Worm (Caenorhabditis elegans) whole organism, L4 larva: ENCODE data around the gene latd-1.

Source experiments
- F10B5.3 ChIP-seq: sonication (generic microtip); optimal IDR thresholded peaks from 2 replicates; lab custom pipeline; 2016; ENCODE audit warnings: mild to moderate bottlenecking, missing genetic modification characterization, missing compliant biosample characterization
- F26F4.8 ChIP-seq: fragments of 200-800 bp; sonication (Bioruptor generic); conservative IDR thresholded peaks from 2 replicates; pipeline ENCODE4 v1.3.6; 2022; ENCODE audit warnings: missing genetic modification characterization, missing compliant biosample characterization
- F49E8.2 ChIP-seq: sonication (generic microtip); optimal IDR thresholded peaks from 2 replicates; lab custom pipeline; 2016; ENCODE audit warnings: missing compliant biosample characterization, mild to moderate bottlenecking, missing genetic modification characterization, borderline replicate concordance
- R02D3.7 ChIP-seq: fragments of 150-350 bp; sonication (generic microtip); optimal IDR thresholded peaks from 3 replicates; lab custom pipeline; 2014; ENCODE audit warnings: missing biosample characterization, missing genetic modification characterization
- T20F7.1 ChIP-seq: fragments of 200-800 bp; sonication (Bioruptor generic); optimal IDR thresholded peaks from 2 replicates; lab custom pipeline; 2018; ENCODE audit warnings: mild to moderate bottlenecking, missing genetic modification characterization, missing compliant biosample characterization
- Y105C5A.15 ChIP-seq: fragments of 200-800 bp; sonication (Bioruptor generic); IDR thresholded peaks from 2 replicates; pipeline ENCODE4 v1.3.6; 2022; ENCODE audit warnings: missing genetic modification characterization, missing compliant biosample characterization
- Y48G9A.11 ChIP-seq: fragments of 200-800 bp; sonication (Bioruptor generic); IDR thresholded peaks from 2 replicates; pipeline ENCODE4 v1.3.6; 2022; ENCODE audit warnings: missing genetic modification reagents, missing genetic modification characterization, missing compliant biosample characterization
- aha-1 ChIP-seq: fragments of 150-350 bp; peaks from one replicate; lab custom pipeline; 2014; ENCODE audit warnings: missing biosample characterization, missing genetic modification characterization
- ama-1 ChIP-seq: fragments of 150-350 bp; optimal IDR thresholded peaks from 2 replicates; lab custom pipeline; 2014; ENCODE audit warnings: inconsistent platforms, mixed read lengths
- ceh-20 ChIP-seq: fragments of 200-800 bp; sonication (Bioruptor generic); IDR thresholded peaks from 2 replicates; pipeline ENCODE4 v1.3.6; 2022; ENCODE audit warnings: missing genetic modification reagents, missing genetic modification characterization, missing compliant biosample characterization
- ceh-28 ChIP-seq: fragments of 150-350 bp; optimal IDR thresholded peaks from 2 replicates; lab custom pipeline; 2014; ENCODE audit warnings: missing biosample characterization, missing genetic modification reagents, missing genetic modification characterization
- ceh-32 ChIP-seq: sonication (generic microtip); optimal IDR thresholded peaks from 2 replicates; lab custom pipeline; 2016; ENCODE audit warnings: mild to moderate bottlenecking, missing genetic modification characterization, missing compliant biosample characterization; ENCODE audit not compliant: poor library complexity
- ceh-44 ChIP-seq: fragments of 200-800 bp; sonication (Bioruptor generic); IDR thresholded peaks from 2 replicates; pipeline ENCODE4 v1.3.6; 2022; ENCODE audit warnings: missing genetic modification reagents, missing genetic modification characterization, missing compliant biosample characterization
- ctbp-1 ChIP-seq: fragments of 200-800 bp; sonication (Bioruptor generic); IDR thresholded peaks from 2 replicates; pipeline ENCODE4 v1.3.6; 2022; ENCODE audit warnings: missing genetic modification reagents, missing genetic modification characterization, missing compliant biosample characterization
- daf-12 ChIP-seq: fragments of 150-350 bp; optimal IDR thresholded peaks from 2 replicates; lab custom pipeline; 2014; ENCODE audit warnings: missing biosample characterization, missing genetic modification reagents, missing genetic modification characterization
- daf-16 ChIP-seq, 3 experiments: sonication (generic microtip); optimal IDR thresholded peaks; 2 replicates each; lab custom pipeline; 2016 to 2017; ENCODE audit warnings: missing genetic modification characterization in 3 of 3, missing genetic modification reagents in 3 of 3, mild to moderate bottlenecking in 2 of 3, missing compliant biosample characterization in 2 of 3, missing biosample characterization in 1 of 3, moderate library complexity in 1 of 3
- daf-19 ChIP-seq: fragments of 200-800 bp; sonication (Bioruptor generic); conservative IDR thresholded peaks from 2 replicates; pipeline ENCODE4 v1.3.6; 2022; ENCODE audit warnings: missing genetic modification characterization, missing compliant biosample characterization
- daf-8 ChIP-seq: fragments of 200-800 bp; sonication (Bioruptor generic); IDR thresholded peaks from 2 replicates; pipeline ENCODE4 v1.3.6; 2022; ENCODE audit warnings: missing genetic modification characterization, missing compliant biosample characterization
- dmd-6 ChIP-seq: fragments of 200-800 bp; sonication (Bioruptor generic); IDR thresholded peaks from 2 replicates; pipeline ENCODE4 v1.3.6; 2022; ENCODE audit warnings: missing genetic modification reagents, missing genetic modification characterization, missing compliant biosample characterization
- dmd-9 ChIP-seq: fragments of 200-800 bp; sonication (Bioruptor generic); IDR thresholded peaks from 2 replicates; pipeline ENCODE4 v1.3.6; 2022; ENCODE audit warnings: missing genetic modification reagents, missing genetic modification characterization, missing compliant biosample characterization
- dpl-1 ChIP-seq: fragments of 150-350 bp; optimal IDR thresholded peaks from 2 replicates; lab custom pipeline; 2014; ENCODE audit warnings: missing biosample characterization, missing genetic modification reagents, missing genetic modification characterization
- duxl-1 ChIP-seq: sonication (generic microtip); optimal IDR thresholded peaks from 2 replicates; lab custom pipeline; 2016; ENCODE audit warnings: mild to moderate bottlenecking, missing genetic modification characterization, moderate library complexity, missing compliant biosample characterization; ENCODE audit not compliant: poor library complexity
- dve-1 ChIP-seq: sonication (generic microtip); optimal IDR thresholded peaks from 2 replicates; lab custom pipeline; 2017; ENCODE audit warnings: antibody characterized with exemption, mild to moderate bottlenecking, missing genetic modification characterization, missing compliant biosample characterization; ENCODE audit not compliant: insufficient read depth
- egl-43 ChIP-seq: fragments of 200-800 bp; sonication (Bioruptor generic); IDR thresholded peaks from 2 replicates; pipeline ENCODE4 v1.3.6; 2022; ENCODE audit warnings: missing genetic modification reagents, missing genetic modification characterization, missing compliant biosample characterization
- fos-1 ChIP-seq: fragments of 150-350 bp; optimal IDR thresholded peaks from 2 replicates; lab custom pipeline; 2014; ENCODE audit warnings: missing biosample characterization, missing genetic modification characterization
- gei-8 ChIP-seq: fragments of 200-800 bp; sonication (Bioruptor generic); optimal IDR thresholded peaks from 2 replicates; lab custom pipeline; 2018; ENCODE audit warnings: mild to moderate bottlenecking, missing genetic modification characterization, missing compliant biosample characterization
- hif-1 ChIP-seq, 2 experiments: sonication (generic microtip); optimal IDR thresholded peaks; 2 replicates each; lab custom pipeline; 2016 to 2017; ENCODE audit warnings: missing compliant biosample characterization in 2 of 2, missing genetic modification characterization in 2 of 2, missing genetic modification reagents in 2 of 2, missing genotype in 2 of 2, mild to moderate bottlenecking in 1 of 2
- hlh-11 ChIP-seq: fragments of 200-800 bp; sonication (Bioruptor generic); optimal IDR thresholded peaks from 2 replicates; lab custom pipeline; 2018; ENCODE audit warnings: mild to moderate bottlenecking, missing genetic modification characterization, missing compliant biosample characterization
- hlh-30 ChIP-seq: sonication (generic microtip); optimal IDR thresholded peaks from 2 replicates; lab custom pipeline; 2017; ENCODE audit warnings: antibody characterized with exemption, mild to moderate bottlenecking, missing genetic modification characterization, missing compliant biosample characterization; ENCODE audit not compliant: insufficient read depth
- hmg-1.1 ChIP-seq: fragments of 200-800 bp; sonication (Bioruptor generic); IDR thresholded peaks from 2 replicates; pipeline ENCODE4 v1.3.6; 2022; ENCODE audit warnings: missing genetic modification reagents, missing genetic modification characterization, missing compliant biosample characterization
- lin-1 ChIP-seq: fragments of 200-800 bp; sonication (Bioruptor generic); IDR thresholded peaks from 2 replicates; pipeline ENCODE4 v1.3.6; 2022; ENCODE audit warnings: missing genetic modification reagents, missing genetic modification characterization, missing compliant biosample characterization
- lin-13 ChIP-seq: fragments of 150-350 bp; optimal IDR thresholded peaks from 2 replicates; lab custom pipeline; 2014; ENCODE audit warnings: missing biosample characterization, missing genetic modification reagents, missing genetic modification characterization
- lin-15B ChIP-seq: fragments of 150-350 bp; sonication (generic microtip); optimal IDR thresholded peaks from 3 replicates; lab custom pipeline; 2014; ENCODE audit warnings: missing biosample characterization, missing genetic modification characterization
- lin-29 ChIP-seq: fragments of 200-800 bp; sonication (Bioruptor generic); IDR thresholded peaks from 2 replicates; pipeline ENCODE4 v1.3.6; 2022; ENCODE audit warnings: missing genetic modification reagents, missing genetic modification characterization, missing compliant biosample characterization
- lin-38 ChIP-seq: fragments of 200-800 bp; sonication (Bioruptor generic); IDR thresholded peaks from 2 replicates; pipeline ENCODE4 v1.3.6; 2022; ENCODE audit warnings: missing genetic modification reagents, missing genetic modification characterization, missing compliant biosample characterization
- madf-5 ChIP-seq, 2 experiments: fragments of 200-800 bp; sonication (Bioruptor generic); IDR thresholded peaks; 2 replicates each; pipeline ENCODE4 v1.3.6; 2022; ENCODE audit warnings: missing compliant biosample characterization in 2 of 2, missing genetic modification characterization in 2 of 2
- mxl-3 ChIP-seq: fragments of 200-800 bp; sonication (Bioruptor generic); optimal IDR thresholded peaks from 2 replicates; lab custom pipeline; 2018; ENCODE audit warnings: mild to moderate bottlenecking, missing genetic modification characterization, missing compliant biosample characterization
- nhr-102 ChIP-seq: sonication (generic microtip); optimal IDR thresholded peaks from 2 replicates; lab custom pipeline; 2016; ENCODE audit warnings: mild to moderate bottlenecking, missing genetic modification characterization, moderate library complexity, missing compliant biosample characterization
- nhr-237 ChIP-seq: sonication (generic microtip); optimal IDR thresholded peaks from 2 replicates; lab custom pipeline; 2017; ENCODE audit warnings: missing biosample characterization, missing genetic modification characterization
- nhr-28 ChIP-seq: fragments of 150-350 bp; optimal IDR thresholded peaks from 2 replicates; lab custom pipeline; 2014; ENCODE audit warnings: missing biosample characterization, missing genetic modification characterization
- nhr-48 ChIP-seq: sonication (generic microtip); optimal IDR thresholded peaks from 2 replicates; lab custom pipeline; 2016; ENCODE audit warnings: mild to moderate bottlenecking, missing genetic modification characterization, missing compliant biosample characterization
- set-16 ChIP-seq: fragments of 200-800 bp; sonication (Bioruptor generic); IDR thresholded peaks from 2 replicates; pipeline ENCODE4 v1.3.6; 2022; ENCODE audit warnings: missing genetic modification reagents, missing genetic modification characterization, missing compliant biosample characterization
- spr-1 ChIP-seq: sonication (generic microtip); optimal IDR thresholded peaks from 2 replicates; lab custom pipeline; 2016; ENCODE audit warnings: mild to moderate bottlenecking, missing genetic modification characterization, missing compliant biosample characterization
- spr-3 ChIP-seq: fragments of 200-800 bp; sonication (Bioruptor generic); optimal IDR thresholded peaks from 2 replicates; lab custom pipeline; 2018; ENCODE audit warnings: mild to moderate bottlenecking, missing genetic modification characterization, missing compliant biosample characterization
- tra-1 ChIP-seq: fragments of 200-800 bp; sonication (Bioruptor generic); IDR thresholded peaks from 2 replicates; pipeline ENCODE4 v1.3.6; 2022; ENCODE audit warnings: missing genetic modification reagents, missing genetic modification characterization, missing compliant biosample characterization
- unc-39 ChIP-seq: sonication (generic microtip); optimal IDR thresholded peaks from 2 replicates; lab custom pipeline; 2017; ENCODE audit warnings: missing biosample characterization, missing genetic modification characterization
- unc-62 ChIP-seq, 3 experiments: fragments of 150-350 bp in 1 of 3; sonication (generic microtip); optimal IDR thresholded peaks in 2 of 3; peaks in 1 of 3; 1 replicate in 1 of 3; 2 replicates in 2 of 3; lab custom pipeline; 2014 to 2017; ENCODE audit warnings: missing biosample characterization in 3 of 3, missing genetic modification characterization in 3 of 3, missing genetic modification reagents in 3 of 3, missing genotype in 1 of 3
- zfp-2 ChIP-seq: sonication (generic microtip); optimal IDR thresholded peaks from 2 replicates; lab custom pipeline; 2016; ENCODE audit warnings: mild to moderate bottlenecking, missing genetic modification characterization, missing compliant biosample characterization
- ztf-11 ChIP-seq: fragments of 150-350 bp; optimal IDR thresholded peaks from 2 replicates; lab custom pipeline; 2014; ENCODE audit warnings: missing biosample characterization, missing genetic modification characterization

latd-1 gene

DNA sequence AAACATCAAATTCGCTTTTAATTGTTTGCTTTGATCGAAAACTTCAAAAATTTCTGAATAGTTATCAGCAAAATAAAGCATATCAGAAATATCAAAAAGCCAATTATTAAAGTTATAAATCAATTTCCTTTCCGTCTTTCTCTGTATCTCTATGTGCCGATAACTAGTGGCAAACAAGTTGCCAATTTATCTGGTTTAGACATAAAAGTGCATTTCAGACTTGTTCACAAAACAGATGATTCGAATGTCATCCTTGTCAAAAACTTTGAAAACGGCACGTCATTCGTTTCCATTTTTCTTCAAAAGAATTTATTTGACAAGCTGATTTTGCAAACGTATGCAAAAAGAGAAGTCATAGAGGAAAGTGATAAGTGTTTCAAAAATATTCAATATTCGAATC lies 30.3 kb downstream of the latd-1 start (continued):
- TF ChIP-seq F10B5.3 (no peak), ztf-11 (tag; lab: Kevin White, UChicago) (no peak), unc-62 (GFP tag; optimal IDR thresholded peaks at IDR 0.05 in 1 of 2; lab: Kevin White, UChicago) (peak in 1 of 2 experiments; percentile 96), unc-62 (tag; optimal IDR thresholded peaks at IDR 0.05; lab: Kevin White, UChicago) (no peak), ceh-20 (no peak), hif-1 (tag; optimal IDR thresholded peaks at IDR 0.05; lab: Kevin White, UChicago) (peak in 1 of 2 experiments; percentile 52), hmg-1.1 (no peak), gei-8 (GFP tag; lab: Kevin White, UChicago) (no peak), aha-1 (peak; percentile 9), spr-1 (tag; lab: Kevin White, UChicago) (no peak), daf-12 (tag; lab: Kevin White, UChicago) (no peak)

DNA sequence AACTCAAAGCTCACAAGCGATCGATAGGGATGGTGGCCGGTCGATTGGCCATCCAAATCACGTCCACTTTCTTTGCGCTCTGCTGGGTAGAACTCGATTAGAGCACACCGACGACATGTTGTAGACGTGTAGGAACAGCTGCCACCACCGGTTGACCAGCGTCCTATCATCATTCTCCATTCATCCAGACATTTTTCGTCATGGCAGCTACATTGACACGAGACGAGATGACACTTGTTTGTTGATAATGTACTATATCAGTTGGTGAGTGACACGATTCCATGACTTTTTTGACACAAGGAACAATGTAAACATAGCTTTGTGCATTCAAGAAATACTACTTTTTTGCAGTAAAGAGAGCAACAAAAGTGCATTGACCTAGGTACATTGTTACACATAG lies 31.1 kb downstream of the latd-1 start:
- TF ChIP-seq Y105C5A.15 (no peak), nhr-48 (tag; lab: Kevin White, UChicago) (no peak), fos-1 (tag; lab: Kevin White, UChicago) (no peak), daf-16 (GFP tag; optimal IDR thresholded peaks at IDR 0.05; lab: Kevin White, UChicago) (peak in 1 of 2 experiments; percentile 40), daf-16 (tag; optimal IDR thresholded peaks at IDR 0.05; lab: Kevin White, UChicago) (peak; percentile 26), Y48G9A.11 (no peak), ceh-28 (tag; lab: Kevin White, UChicago) (no peak), ceh-44 (GFP tag; lab: Robert Waterston, UW) (no peak), set-16 (GFP tag; lab: Robert Waterston, UW) (no peak), daf-19 (GFP tag; lab: Robert Waterston, UW) (no peak), dpl-1 (GFP tag; lab: Kevin White, UChicago) (no peak), nhr-28 (tag; lab: Kevin White, UChicago) (no peak), F49E8.2 (tag; lab: Kevin White, UChicago) (no peak), dmd-9 (GFP tag; lab: Robert Waterston, UW) (no peak), tra-1 (GFP tag; lab: Robert Waterston, UW) (no peak), F10B5.3 (no peak), daf-8 (GFP tag; lab: Robert Waterston, UW) (no peak), lin-13 (GFP tag; lab: Kevin White, UChicago) (no peak), ama-1 (lab: Kevin White, UChicago) (no peak), egl-43 (GFP tag; lab: Robert Waterston, UW) (no peak), hif-1 (tag; optimal IDR thresholded peaks at IDR 0.05; lab: Kevin White, UChicago) (peak in 1 of 2 experiments; percentile 38), lin-38 (GFP tag; lab: Robert Waterston, UW) (no peak), unc-39 (tag; lab: Kevin White, UChicago) (no peak), nhr-237 (no peak), ctbp-1 (GFP tag; lab: Robert Waterston, UW) (no peak), mxl-3 (GFP tag; lab: Kevin White, UChicago) (no peak), dve-1 (tag; lab: Kevin White, UChicago) (no peak), R02D3.7 (tag; lab: Kevin White, UChicago) (no peak), spr-3 (GFP tag; lab: Kevin White, UChicago) (no peak), madf-5 (GFP tag; IDR thresholded peaks at IDR 0.05; lab: Robert Waterston, UW) (no peak), duxl-1 (tag; lab: Kevin White, UChicago) (no peak), hlh-11 (peak; percentile 54), lin-29 (no peak), F26F4.8 (GFP tag; lab: Robert Waterston, UW) (no peak), dmd-6 (GFP tag; lab: Robert Waterston, UW) (peak; percentile 37; the same call in 1 of the 2 replicates), T20F7.1 (no peak), hlh-30 (tag; lab: Kevin White, UChicago) (peak; percentile 35), ceh-32 (no peak), lin-1 (GFP tag; lab: Robert Waterston, UW) (no peak), nhr-102 (tag; lab: Kevin White, UChicago) (no peak), zfp-2 (tag; lab: Kevin White, UChicago) (no peak), lin-15B (no peak)
